Fruit fly (Drosophila melanogaster): ENCODE results near the gene slow.

dm6 chr3L:4381529-4381928, 2.7 kb upstream of the slow start, which contains the start of gene CG32240:
- no peak for TF ChIP-seq CG8478 (optimal IDR thresholded peaks at IDR 0.05)
- no peak for TF ChIP-seq CTCF (optimal IDR thresholded peaks at IDR 0.05)
